Fruit fly (Drosophila melanogaster): ENCODE measurements around the gene CG14229.

CG14229 gene

DNA sequence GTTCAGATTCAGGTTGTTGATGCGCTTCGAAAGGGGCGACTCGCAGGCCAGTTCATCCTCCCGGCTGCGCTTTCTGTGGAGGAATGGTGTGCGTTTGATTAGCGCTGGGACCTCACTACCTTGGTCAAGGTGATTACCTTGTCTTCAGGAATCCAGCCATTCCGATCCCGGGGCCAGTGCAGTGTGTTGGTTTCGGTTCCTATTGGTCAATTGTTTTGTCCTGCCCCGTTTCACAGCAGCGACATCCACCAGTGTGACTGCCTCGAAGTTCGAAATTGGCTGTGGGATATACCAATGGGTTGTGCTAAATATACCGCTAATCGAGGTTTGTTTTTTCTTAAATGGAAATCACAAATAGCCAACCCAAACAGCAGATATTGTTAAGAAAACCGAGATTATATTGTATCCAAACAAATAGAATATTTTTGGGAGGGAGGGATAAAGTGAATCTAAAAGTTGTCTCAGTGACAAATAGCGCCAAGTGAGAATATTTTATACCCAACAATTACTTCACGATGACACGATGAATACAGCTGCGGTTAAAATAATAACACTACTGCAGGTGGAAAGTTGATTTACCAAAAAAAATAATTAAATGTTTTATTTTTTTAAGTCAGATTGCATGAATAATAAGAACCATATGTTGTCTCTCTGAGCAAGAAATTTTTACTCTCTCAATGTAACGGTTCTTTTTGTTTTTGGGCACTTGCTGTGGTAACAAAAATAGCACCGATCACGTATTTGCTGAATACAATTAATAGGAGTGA is at the start of gene CG14229:
CG14229 (minus strand) TSS at position 459 of the 767 bp plus-strand sequence.
- TF ChIP-seq usp (GFP tag; optimal IDR thresholded peaks at IDR 0.05) (no peak), Dll (optimal IDR thresholded peaks at IDR 0.05) (no peak), pan (optimal IDR thresholded peaks at IDR 0.05) (no peak), psq (optimal IDR thresholded peaks at IDR 0.05) (no peak), EcR (GFP tag; optimal IDR thresholded peaks at IDR 0.05) (no peak), CG8478 (optimal IDR thresholded peaks at IDR 0.05) (no peak)

- TF ChIP-seq Dll (optimal IDR thresholded peaks at IDR 0.05) (no peak), pan (optimal IDR thresholded peaks at IDR 0.05) (no peak)
These were observed 49.0 kb upstream of the CG14229 start, which contains the start of the genes CG18809, COX6B, CG33932 and Rpp20 for dm6 chrX:19744003-19744488. Gene CG18809 (minus strand): TSS chrX:19744335. Gene COX6B (minus strand): TSS chrX:19744335. Gene CG33932 (plus strand): TSS chrX:19744431. Gene Rpp20 (plus strand): TSS chrX:19744431.

DNA sequence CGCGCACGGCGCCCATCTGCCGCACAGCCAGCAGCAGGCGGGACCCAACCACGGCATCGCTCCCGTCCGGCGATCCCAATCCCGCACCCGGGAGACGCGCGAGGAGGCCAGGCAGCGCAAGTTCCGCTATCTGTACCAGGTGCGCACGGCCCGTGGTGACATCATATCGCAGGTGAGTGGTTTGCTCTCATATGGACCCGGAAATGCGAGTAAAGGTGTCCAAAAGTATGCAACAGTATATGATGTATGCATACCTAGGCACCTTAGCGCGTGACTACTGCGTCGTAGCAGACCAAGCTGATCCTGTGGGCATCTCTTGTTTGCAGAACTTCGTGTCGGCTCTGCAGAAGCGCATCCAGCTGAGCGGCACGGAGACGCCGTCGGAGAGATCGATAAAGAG is 42.8 kb upstream of the CG14229 start:
- TF ChIP-seq CG8478 (optimal IDR thresholded peaks at IDR 0.05), result no peak
- TF ChIP-seq usp (GFP tag; optimal IDR thresholded peaks at IDR 0.05), result no peak
- no peak for TF ChIP-seq psq (optimal IDR thresholded peaks at IDR 0.05)
- no peak for TF ChIP-seq pan (optimal IDR thresholded peaks at IDR 0.05)
- no peak for TF ChIP-seq Dll (optimal IDR thresholded peaks at IDR 0.05)
- TF ChIP-seq EcR (GFP tag; optimal IDR thresholded peaks at IDR 0.05), result no peak

DNA sequence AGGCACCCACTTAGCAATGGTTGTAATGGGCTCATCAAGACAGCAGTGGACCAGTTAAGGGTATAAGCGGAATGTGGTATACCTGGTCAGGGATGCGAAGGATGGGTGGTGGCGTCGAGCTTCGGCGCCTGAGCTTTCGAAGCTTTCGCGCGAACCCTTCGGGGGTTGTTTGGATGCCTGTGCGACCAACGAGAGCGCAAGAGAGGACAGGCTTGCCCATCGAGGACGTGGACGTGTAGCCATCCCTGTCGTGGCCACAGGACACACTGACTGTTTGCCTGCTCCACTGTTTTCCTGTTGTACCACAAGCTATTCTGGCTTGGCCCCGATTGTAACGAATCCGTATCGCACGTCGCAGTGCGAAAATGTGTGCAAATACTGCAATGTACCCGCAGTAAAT is 40.2 kb upstream of the CG14229 start, which contains the start of gene CG14234:
CG14234 (plus strand) TSS at position 301 of the 400 bp plus-strand sequence.
- TF ChIP-seq pan (optimal IDR thresholded peaks at IDR 0.05), result no peak
- no peak for TF ChIP-seq usp (GFP tag; optimal IDR thresholded peaks at IDR 0.05)
- no peak for TF ChIP-seq psq (optimal IDR thresholded peaks at IDR 0.05)
- TF ChIP-seq Dll (optimal IDR thresholded peaks at IDR 0.05), result no peak
- no peak for TF ChIP-seq CG8478 (optimal IDR thresholded peaks at IDR 0.05)
- TF ChIP-seq EcR (GFP tag; optimal IDR thresholded peaks at IDR 0.05), result no peak

DNA sequence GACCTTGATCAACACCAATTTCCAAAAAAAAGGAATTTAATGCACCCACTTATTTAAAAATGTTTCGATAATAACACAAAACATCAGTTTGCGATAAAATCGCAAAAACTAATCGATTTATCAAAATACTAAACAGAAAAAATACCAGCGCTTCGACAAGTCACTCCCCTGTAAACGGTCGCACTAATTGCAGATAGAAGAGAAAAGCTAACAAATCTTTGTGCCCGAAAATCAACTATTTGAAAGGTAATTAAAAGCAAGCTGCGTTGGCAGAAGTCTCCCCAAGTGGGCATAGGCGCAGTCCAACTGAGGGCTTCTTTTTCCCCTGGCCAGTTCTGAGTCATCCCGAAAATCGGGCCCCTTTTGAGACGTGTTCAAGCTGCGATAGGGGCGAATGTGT is 35.8 kb upstream of the CG14229 start, which contains the start of gene AP-1-2beta:
AP-1-2beta (plus strand) TSS at position 161 of the 400 bp plus-strand sequence.
- TF ChIP-seq pan (optimal IDR thresholded peaks at IDR 0.05), result no peak
- TF ChIP-seq Dll (optimal IDR thresholded peaks at IDR 0.05), result no peak
- no peak for TF ChIP-seq EcR (GFP tag; optimal IDR thresholded peaks at IDR 0.05)
- no peak for TF ChIP-seq CG8478 (optimal IDR thresholded peaks at IDR 0.05)
- TF ChIP-seq usp (GFP tag; optimal IDR thresholded peaks at IDR 0.05), result no peak
- no peak for TF ChIP-seq psq (optimal IDR thresholded peaks at IDR 0.05)

DNA sequence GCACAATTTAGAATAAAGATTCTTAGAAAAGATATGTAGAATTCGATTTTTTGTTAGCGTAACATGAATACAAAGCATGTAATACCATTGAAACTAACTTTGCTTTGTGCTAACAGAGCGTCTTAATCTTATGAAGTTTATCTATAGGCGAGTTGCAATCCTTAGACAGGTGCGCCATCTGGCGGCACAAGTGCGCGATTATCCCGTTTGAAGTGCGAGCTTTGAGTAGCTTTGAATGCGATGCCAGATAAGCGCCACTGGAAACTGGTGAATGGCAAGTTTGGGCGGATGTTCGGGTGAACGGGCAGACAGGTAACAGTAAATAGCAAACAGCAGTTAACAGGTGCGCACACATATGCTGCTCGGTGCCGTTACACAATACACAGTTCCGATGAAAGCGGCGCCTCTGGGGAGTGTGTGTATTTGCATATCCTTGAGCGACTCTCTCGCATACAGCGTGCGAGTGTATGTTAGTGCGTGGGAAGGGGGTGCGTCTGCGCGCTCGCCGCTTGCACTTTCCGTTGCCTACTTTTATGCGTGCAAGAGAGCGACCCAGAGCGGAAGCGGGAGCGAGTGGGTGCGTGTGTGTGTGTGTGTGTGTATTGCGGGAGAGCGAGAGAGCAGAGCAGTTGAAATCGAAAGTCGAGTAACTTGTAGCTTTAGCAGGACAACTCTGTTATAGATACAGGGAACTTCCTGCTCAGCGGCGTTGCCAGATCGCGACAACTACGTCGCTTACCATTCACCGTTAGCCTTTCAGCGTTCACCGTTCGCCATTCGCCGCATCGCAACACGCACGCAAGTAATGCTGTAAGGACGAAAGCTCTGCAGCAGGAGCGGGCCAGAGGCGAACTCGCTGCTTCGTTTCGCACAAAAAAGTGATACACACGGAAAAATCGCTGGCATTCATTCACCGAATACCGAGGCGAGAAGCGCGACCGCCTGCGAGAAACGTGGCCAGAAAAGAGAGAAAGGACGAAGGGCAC is 23.2 kb upstream of the CG14229 start, which contains the start of gene CG12531:
CG12531 (plus strand) TSS at position 936 of the 986 bp plus-strand sequence.
- TF ChIP-seq CG8478 (optimal IDR thresholded peaks at IDR 0.05) (no peak), EcR (GFP tag; optimal IDR thresholded peaks at IDR 0.05) (no peak), Dll (optimal IDR thresholded peaks at IDR 0.05) (no peak), psq (optimal IDR thresholded peaks at IDR 0.05) (no peak), usp (GFP tag; optimal IDR thresholded peaks at IDR 0.05) (no peak), pan (optimal IDR thresholded peaks at IDR 0.05) (no peak)

- no peak for TF ChIP-seq usp (GFP tag; optimal IDR thresholded peaks at IDR 0.05)
- TF ChIP-seq psq (optimal IDR thresholded peaks at IDR 0.05), result no peak
- no peak for TF ChIP-seq pan (optimal IDR thresholded peaks at IDR 0.05)
- no peak for TF ChIP-seq CG8478 (optimal IDR thresholded peaks at IDR 0.05)
- TF ChIP-seq Dll (optimal IDR thresholded peaks at IDR 0.05), result no peak
- TF ChIP-seq EcR (GFP tag; optimal IDR thresholded peaks at IDR 0.05), result no peak
These were observed 22.0 kb upstream of the CG14229 start for dm6 chrX:19717041-19717440.

DNA sequence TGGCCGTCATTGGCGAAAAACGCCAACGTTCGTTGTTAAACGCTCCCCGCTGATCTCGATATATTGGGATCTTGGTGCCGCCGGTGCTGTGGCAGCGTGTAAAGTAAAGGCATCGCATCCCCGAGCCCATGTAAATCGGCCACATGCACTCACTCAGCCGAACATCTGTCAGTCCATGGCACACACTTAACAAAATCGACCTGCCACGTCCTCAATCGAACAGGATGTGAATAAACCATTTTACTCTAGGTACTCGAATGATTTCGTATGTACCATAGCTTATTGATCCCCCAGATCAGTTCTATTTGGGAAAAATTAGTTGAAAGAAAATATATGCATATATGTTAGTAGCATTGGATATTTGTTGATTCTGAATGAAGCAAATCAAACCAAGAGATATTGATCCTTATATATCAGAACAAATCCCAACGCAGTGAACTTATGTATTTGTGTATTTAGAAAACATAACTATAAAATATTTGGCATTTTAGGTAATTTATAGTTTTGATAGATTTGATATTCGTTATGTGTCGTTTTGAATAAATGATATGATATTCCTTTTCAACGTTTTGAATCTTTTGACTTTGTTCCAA is 21.4 kb upstream of the CG14229 start:
- TF ChIP-seq CG8478 (optimal IDR thresholded peaks at IDR 0.05), result no peak
- TF ChIP-seq psq (optimal IDR thresholded peaks at IDR 0.05), result no peak
- no peak for TF ChIP-seq usp (GFP tag; optimal IDR thresholded peaks at IDR 0.05)
- TF ChIP-seq Dll (optimal IDR thresholded peaks at IDR 0.05), result no peak
- no peak for TF ChIP-seq EcR (GFP tag; optimal IDR thresholded peaks at IDR 0.05)
- no peak for TF ChIP-seq pan (optimal IDR thresholded peaks at IDR 0.05)

- TF ChIP-seq Dll (optimal IDR thresholded peaks at IDR 0.05), result no peak
- no peak for TF ChIP-seq CG8478 (optimal IDR thresholded peaks at IDR 0.05)
- no peak for TF ChIP-seq usp (GFP tag; optimal IDR thresholded peaks at IDR 0.05)
- no peak for TF ChIP-seq pan (optimal IDR thresholded peaks at IDR 0.05)
- TF ChIP-seq EcR (GFP tag; optimal IDR thresholded peaks at IDR 0.05), result no peak
- no peak for TF ChIP-seq psq (optimal IDR thresholded peaks at IDR 0.05)
These were observed 19.8 kb upstream of the CG14229 start for dm6 chrX:19714816-19715215.

DNA sequence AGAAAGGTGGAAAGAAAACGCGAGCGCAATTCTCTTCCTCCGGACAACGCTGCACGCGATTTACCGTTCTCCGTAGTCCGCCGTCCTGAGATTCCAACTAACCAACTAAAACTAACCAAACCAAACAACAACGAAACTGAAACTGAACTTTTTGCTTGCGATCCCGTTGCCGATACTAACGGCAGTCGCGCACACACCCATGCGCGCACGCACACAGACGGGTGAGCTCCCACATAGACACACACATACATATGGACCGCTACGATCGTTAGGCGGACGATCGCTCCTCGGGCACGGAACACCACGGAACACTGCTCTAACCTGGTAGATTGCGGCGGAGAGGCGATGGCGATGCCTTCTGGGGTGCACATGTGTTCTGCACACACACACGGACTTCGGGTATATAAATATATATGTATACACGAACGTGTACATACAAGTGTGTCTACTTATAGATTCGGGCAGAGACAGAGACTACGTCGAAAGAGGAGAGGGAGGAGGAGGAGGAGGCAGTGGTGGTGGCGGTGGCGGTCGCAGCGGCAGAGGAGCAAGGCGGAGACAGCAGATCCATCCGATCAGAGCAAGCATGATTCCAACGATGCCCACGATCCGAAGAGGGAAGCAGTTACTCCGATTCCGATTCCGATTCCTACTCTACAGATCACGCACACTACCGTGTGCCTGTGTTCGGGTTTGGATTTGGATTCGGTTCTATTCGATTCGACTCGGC is 18.0 kb upstream of the CG14229 start, which contains the start of gene meso18E:
meso18E (minus strand) TSS at position 148 of the 730 bp plus-strand sequence.
- no peak for TF ChIP-seq CG8478 (optimal IDR thresholded peaks at IDR 0.05)
- TF ChIP-seq EcR (GFP tag; optimal IDR thresholded peaks at IDR 0.05), result no peak
- TF ChIP-seq psq (optimal IDR thresholded peaks at IDR 0.05), result no peak
- TF ChIP-seq usp (GFP tag; optimal IDR thresholded peaks at IDR 0.05), result no peak
- TF ChIP-seq pan (optimal IDR thresholded peaks at IDR 0.05), result no peak
- no peak for TF ChIP-seq Dll (optimal IDR thresholded peaks at IDR 0.05)

Data from whole organism.